Fruit fly (Drosophila melanogaster) whole organism, embryonic: ENCODE measurements around the gene HDAC4.

Experiments
- ATbp ChIP-seq: fragments of 200-800 bp; sonication (Bioruptor generic); optimal IDR thresholded peaks from 2 replicates; lab custom pipeline; 2017; ENCODE audit warnings: missing biosample characterization, mild to moderate bottlenecking, missing genetic modification characterization, missing genetic modification reagents
- Abd-B ChIP-seq: fragments of 200-800 bp; sonication (Bioruptor generic); optimal IDR thresholded peaks from 2 replicates; lab custom pipeline; 2018; ENCODE audit warnings: missing biosample characterization, mild to moderate bottlenecking, missing genetic modification characterization, moderate library complexity
- Atf-2 ChIP-seq: fragments of 200-800 bp; sonication (Bioruptor generic); optimal IDR thresholded peaks from 2 replicates; lab custom pipeline; 2016; ENCODE audit warnings: missing biosample characterization, missing genetic modification characterization
- CG10209 ChIP-seq: fragments of 200-800 bp; sonication (Bioruptor generic); optimal IDR thresholded peaks from 3 replicates; lab custom pipeline; 2017; ENCODE audit warnings: missing biosample characterization, mild to moderate bottlenecking, missing genetic modification characterization, missing genetic modification reagents
- CG10321 ChIP-seq: fragments of 200-800 bp; sonication (Bioruptor generic); IDR thresholded peaks from 2 replicates; pipeline ENCODE4 v1.3.6; 2022; ENCODE audit warnings: missing biosample characterization, missing genetic modification characterization
- CG10366 ChIP-seq: fragments of 200-800 bp; sonication (Bioruptor generic); IDR thresholded peaks from 2 replicates; pipeline ENCODE4 v1.3.6; 2022; ENCODE audit warnings: missing biosample characterization, missing genetic modification characterization
- CG11696 ChIP-seq: fragments of 200-800 bp; sonication (Bioruptor generic); IDR thresholded peaks from 2 replicates; pipeline ENCODE4 v1.3.6; 2022; ENCODE audit warnings: missing biosample characterization, missing genetic modification characterization
- CG12236 ChIP-seq: fragments of 200-800 bp; sonication (Bioruptor generic); optimal IDR thresholded peaks from 2 replicates; lab custom pipeline; 2016; ENCODE audit warnings: missing biosample characterization, missing genetic modification characterization
- CG12299 ChIP-seq: fragments of 200-800 bp; sonication (Bioruptor generic); optimal IDR thresholded peaks from 2 replicates; lab custom pipeline; 2018; ENCODE audit warnings: missing biosample characterization, mild to moderate bottlenecking, missing genetic modification characterization
- CG13424 ChIP-seq: fragments of 200-800 bp; sonication (Bioruptor generic); optimal IDR thresholded peaks from 2 replicates; lab custom pipeline; 2019; ENCODE audit warnings: missing biosample characterization, mild to moderate bottlenecking, missing genetic modification characterization, moderate library complexity
- CG1529 ChIP-seq: fragments of 200-800 bp; sonication (Bioruptor generic); optimal IDR thresholded peaks from 3 replicates; lab custom pipeline; 2018; ENCODE audit warnings: missing biosample characterization, missing genetic modification characterization
- CG15601 ChIP-seq: fragments of 200-800 bp; sonication (Bioruptor generic); optimal IDR thresholded peaks from 3 replicates; lab custom pipeline; 2019; ENCODE audit warnings: missing biosample characterization, mild to moderate bottlenecking, missing genetic modification characterization, moderate library complexity
- CG1602 ChIP-seq: fragments of 200-800 bp; sonication (Bioruptor generic); optimal IDR thresholded peaks from 3 replicates; lab custom pipeline; 2016; ENCODE audit warnings: missing biosample characterization, missing genetic modification characterization
- CG17359 ChIP-seq: fragments of 200-800 bp; sonication (Bioruptor generic); optimal IDR thresholded peaks from 3 replicates; lab custom pipeline; 2018; ENCODE audit warnings: missing biosample characterization, mild to moderate bottlenecking, missing genetic modification characterization, moderate library complexity
- CG1832 ChIP-seq: fragments of 200-800 bp; sonication (Bioruptor generic); optimal IDR thresholded peaks from 2 replicates; lab custom pipeline; 2017; ENCODE audit warnings: missing biosample characterization, mild to moderate bottlenecking, missing genetic modification characterization, inconsistent platforms
- CG2199 ChIP-seq: fragments of 200-800 bp; sonication (Bioruptor generic); IDR thresholded peaks from 3 replicates; pipeline ENCODE4 v1.3.6; 2022; ENCODE audit warnings: missing biosample characterization, missing genetic modification characterization
- CG2678 ChIP-seq: fragments of 200-800 bp; sonication (Bioruptor generic); optimal IDR thresholded peaks from 3 replicates; lab custom pipeline; 2019; ENCODE audit warnings: missing biosample characterization, mild to moderate bottlenecking, missing genetic modification characterization, moderate library complexity
- CG2712 ChIP-seq: fragments of 200-800 bp; optimal IDR thresholded peaks from 3 replicates; lab custom pipeline; 2019; ENCODE audit warnings: missing biosample characterization, mild to moderate bottlenecking, missing genetic modification characterization, moderate library complexity
- CG3847 ChIP-seq: fragments of 200-800 bp; sonication (Bioruptor generic); IDR thresholded peaks from 2 replicates; pipeline ENCODE4 v1.3.6; 2022; ENCODE audit warnings: missing biosample characterization, missing genetic modification characterization
- CG4820 ChIP-seq: fragments of 200-800 bp; sonication (Bioruptor generic); optimal IDR thresholded peaks from 3 replicates; lab custom pipeline; 2016; ENCODE audit warnings: missing biosample characterization, missing genetic modification characterization
- CG6254 ChIP-seq: fragments of 200-800 bp; sonication (Bioruptor generic); optimal IDR thresholded peaks from 3 replicates; lab custom pipeline; 2017; ENCODE audit warnings: mild to moderate bottlenecking, missing biosample characterization, missing genetic modification reagents, missing genetic modification characterization
- CG7357 ChIP-seq: fragments of 200-800 bp; sonication (Bioruptor generic); IDR thresholded peaks from 3 replicates; pipeline ENCODE4 v1.3.6; 2022; ENCODE audit warnings: missing biosample characterization, missing genetic modification characterization
- CG7745 ChIP-seq: fragments of 200-800 bp; sonication (Bioruptor generic); optimal IDR thresholded peaks from 2 replicates; lab custom pipeline; 2018; ENCODE audit warnings: missing biosample characterization, mild to moderate bottlenecking, missing genetic modification characterization, moderate library complexity
- CG8944 ChIP-seq: fragments of 200-800 bp; sonication (Bioruptor generic); optimal IDR thresholded peaks from 3 replicates; lab custom pipeline; 2016; ENCODE audit warnings: missing biosample characterization, missing genetic modification characterization
- Chrac-16 ChIP-seq: fragments of 200-800 bp; sonication (Bioruptor generic); optimal IDR thresholded peaks from 3 replicates; lab custom pipeline; 2016; ENCODE audit warnings: missing biosample characterization, missing genetic modification characterization
- Deaf1 ChIP-seq: fragments of 200-800 bp; optimal IDR thresholded peaks from 3 replicates; lab custom pipeline; 2019; ENCODE audit warnings: missing biosample characterization, mild to moderate bottlenecking, missing genetic modification characterization, moderate library complexity
- Fer1 ChIP-seq: fragments of 200-800 bp; sonication (Bioruptor generic); optimal IDR thresholded peaks from 2 replicates; lab custom pipeline; 2017; ENCODE audit warnings: missing biosample characterization, mild to moderate bottlenecking, missing genetic modification characterization
- Fer2 ChIP-seq: fragments of 200-800 bp; sonication (Bioruptor generic); optimal IDR thresholded peaks from 2 replicates; lab custom pipeline; 2018; ENCODE audit warnings: missing biosample characterization, mild to moderate bottlenecking, missing genetic modification characterization, moderate library complexity
- Gug ChIP-seq: fragments of 200-800 bp; sonication (Bioruptor generic); IDR thresholded peaks from 4 replicates; pipeline ENCODE4 v1.3.6; 2022; ENCODE audit warnings: missing biosample characterization, missing genetic modification characterization
- Hey ChIP-seq: fragments of 200-800 bp; sonication (Bioruptor generic); optimal IDR thresholded peaks from 3 replicates; lab custom pipeline; 2018; ENCODE audit warnings: missing biosample characterization, mild to moderate bottlenecking, missing genetic modification characterization
- Lhr ChIP-seq: fragments of 200-800 bp; sonication (Bioruptor generic); optimal IDR thresholded peaks from 3 replicates; lab custom pipeline; 2017; ENCODE audit warnings: mild to moderate bottlenecking, missing biosample characterization, missing genetic modification reagents, missing genetic modification characterization
- ap ChIP-seq: fragments of 200-800 bp; sonication (Bioruptor generic); IDR thresholded peaks from 2 replicates; pipeline ENCODE4 v1.3.6; 2022; ENCODE audit warnings: missing biosample characterization, missing genetic modification characterization
- chn ChIP-seq: fragments of 200-800 bp; sonication (Bioruptor generic); optimal IDR thresholded peaks from 2 replicates; lab custom pipeline; 2016; ENCODE audit warnings: missing biosample characterization, missing genetic modification characterization
- dan ChIP-seq: fragments of 200-800 bp; sonication (Bioruptor generic); IDR thresholded peaks from 2 replicates; pipeline ENCODE4 v1.3.6; 2022; ENCODE audit warnings: missing biosample characterization, missing genetic modification characterization
- dysf ChIP-seq: fragments of 200-800 bp; sonication (Bioruptor generic); IDR thresholded peaks from 3 replicates; pipeline ENCODE4 v1.3.6; 2022; ENCODE audit warnings: missing biosample characterization, missing genetic modification characterization
- gcm ChIP-seq: fragments of 200-800 bp; sonication (Bioruptor generic); optimal IDR thresholded peaks from 2 replicates; lab custom pipeline; 2019; ENCODE audit warnings: missing biosample characterization, mild to moderate bottlenecking, missing genetic modification characterization, moderate library complexity
- gem ChIP-seq: fragments of 200-800 bp; sonication (Bioruptor generic); optimal IDR thresholded peaks from 2 replicates; lab custom pipeline; 2019; ENCODE audit warnings: missing biosample characterization, mild to moderate bottlenecking, missing genetic modification characterization, moderate library complexity
- grn ChIP-seq: fragments of 200-800 bp; sonication (Bioruptor generic); optimal IDR thresholded peaks from 3 replicates; lab custom pipeline; 2017; ENCODE audit warnings: missing biosample characterization, missing genetic modification characterization
- h ChIP-seq: fragments of >200 bp; optimal IDR thresholded peaks from 2 replicates; lab custom pipeline; 2017
- insv ChIP-seq, 2 experiments: fragments of 200-800 bp; sonication (Bioruptor generic); optimal IDR thresholded peaks; 3 replicates each; lab custom pipeline; 2016 to 2018; ENCODE audit warnings: missing biosample characterization in 2 of 2, missing genetic modification characterization in 2 of 2
- jing ChIP-seq: fragments of 200-800 bp; sonication (Bioruptor generic); optimal IDR thresholded peaks from 2 replicates; lab custom pipeline; 2018; ENCODE audit warnings: missing biosample characterization, mild to moderate bottlenecking, missing genetic modification characterization
- lab ChIP-seq: fragments of 200-800 bp; sonication (Bioruptor generic); optimal IDR thresholded peaks from 3 replicates; lab custom pipeline; 2017; ENCODE audit warnings: missing biosample characterization, missing genetic modification characterization, mild to moderate bottlenecking, moderate library complexity, missing genetic modification reagents
- nerfin-1 ChIP-seq: fragments of 200-800 bp; sonication (Bioruptor generic); optimal IDR thresholded peaks from 3 replicates; lab custom pipeline; 2019; ENCODE audit warnings: missing biosample characterization, mild to moderate bottlenecking, missing genetic modification characterization, moderate library complexity
- nom ChIP-seq: fragments of 200-800 bp; sonication (Bioruptor generic); optimal IDR thresholded peaks from 2 replicates; lab custom pipeline; 2017; ENCODE audit warnings: missing biosample characterization, missing genetic modification characterization, mild to moderate bottlenecking, moderate library complexity, missing genetic modification reagents
- odd ChIP-seq: fragments of 200-800 bp; sonication (Bioruptor generic); optimal IDR thresholded peaks from 2 replicates; lab custom pipeline; 2017; ENCODE audit warnings: missing biosample characterization, mild to moderate bottlenecking, missing genetic modification characterization
- onecut ChIP-seq: fragments of 200-800 bp; sonication (Bioruptor generic); IDR thresholded peaks from 2 replicates; pipeline ENCODE4 v1.3.6; 2022; ENCODE audit warnings: missing biosample characterization, missing genetic modification characterization
- pros ChIP-seq: fragments of 200-800 bp; sonication (Bioruptor generic); optimal IDR thresholded peaks from 3 replicates; lab custom pipeline; 2019; ENCODE audit warnings: missing biosample characterization, mild to moderate bottlenecking, missing genetic modification characterization, moderate library complexity
- pzg ChIP-seq: fragments of 200-800 bp; sonication (Bioruptor generic); optimal IDR thresholded peaks from 3 replicates; lab custom pipeline; 2018; ENCODE audit warnings: missing biosample characterization, mild to moderate bottlenecking, missing genetic modification characterization, moderate library complexity
- sens ChIP-seq: fragments of 200-800 bp; sonication (Bioruptor generic); peaks from one replicate; lab custom pipeline; 2016; ENCODE audit warnings: missing biosample characterization, missing genetic modification characterization
- tio ChIP-seq: fragments of 200-800 bp; sonication (Bioruptor generic); optimal IDR thresholded peaks from 2 replicates; lab custom pipeline; 2017; ENCODE audit warnings: missing biosample characterization, missing genetic modification characterization, inconsistent platforms
- ttk ChIP-seq: fragments of 200-800 bp; sonication (Bioruptor generic); IDR thresholded peaks from 2 replicates; pipeline ENCODE4 v2.1.2; 2022; ENCODE audit warnings: missing biosample characterization, missing genetic modification characterization

The HDAC4 gene

dm6 chrX:13275139-13275538 lies 10.3 kb downstream of the HDAC4 start (continued):
- no peak for TF ChIP-seq CG6254
- TF ChIP-seq dan (GFP tag; lab: Robert Waterston, UW), result no peak
- TF ChIP-seq insv (GFP tag; optimal IDR thresholded peaks at IDR 0.05; lab: Kevin White, UChicago), result no peak
- no peak for TF ChIP-seq h
- peak; percentile 36 for TF ChIP-seq CG10209 (GFP tag; lab: Kevin White, UChicago)
- peak; percentile 26; the same call in 1 of the 2 replicates for TF ChIP-seq CG10366 (GFP tag; lab: Robert Waterston, UW)
- no peak for TF ChIP-seq pros (GFP tag; lab: Kevin White, UChicago)
- TF ChIP-seq CG1529 (GFP tag; lab: Kevin White, UChicago), result peak; percentile 7
- no peak for TF ChIP-seq CG2199 (GFP tag; lab: Robert Waterston, UW)
- TF ChIP-seq CG17359 (tag; lab: Kevin White, UChicago), result peak; percentile 43
- peak; percentile 38 for TF ChIP-seq tio (GFP tag; lab: Kevin White, UChicago)
- no peak for TF ChIP-seq CG11696 (GFP tag; lab: Robert Waterston, UW)
- TF ChIP-seq CG4820 (GFP tag; lab: Kevin White, UChicago), result peak; percentile 48
- peak; percentile 30 for TF ChIP-seq Chrac-16 (GFP tag; lab: Kevin White, UChicago)
- no peak for TF ChIP-seq Lhr (GFP tag; lab: Kevin White, UChicago)
- no peak for TF ChIP-seq pzg
- peak; percentile 65 for TF ChIP-seq CG13424 (tag; lab: Kevin White, UChicago)
- TF ChIP-seq Hey (tag; lab: Kevin White, UChicago), result no peak
- peak; percentile 10 for TF ChIP-seq Abd-B (GFP tag; lab: Kevin White, UChicago)
- no peak for TF ChIP-seq chn
- TF ChIP-seq CG1832, result no peak
- no peak for TF ChIP-seq Atf-2 (GFP tag; lab: Kevin White, UChicago)
- TF ChIP-seq CG12236 (GFP tag; lab: Kevin White, UChicago), result no peak
- peak; percentile 10 for TF ChIP-seq nerfin-1 (tag; lab: Kevin White, UChicago)
- peak; percentile 29 for TF ChIP-seq CG15601 (tag; lab: Kevin White, UChicago)
- 0 out of 4 replicates have a peak, but pooled peaks have one; percentile 20 for TF ChIP-seq Gug (GFP tag; lab: Robert Waterston, UW)
- TF ChIP-seq CG7745 (tag; lab: Kevin White, UChicago), result no peak
- TF ChIP-seq lab (GFP tag; lab: Kevin White, UChicago), result peak; percentile 47
- TF ChIP-seq CG2712 (tag; lab: Kevin White, UChicago), result peak; percentile 72
- peak; percentile 71 for TF ChIP-seq CG2678 (tag; lab: Kevin White, UChicago)
- TF ChIP-seq ATbp (GFP tag; lab: Kevin White, UChicago), result peak; percentile 22
- TF ChIP-seq CG12299, result peak; percentile 1
- TF ChIP-seq sens (GFP tag; lab: Kevin White, UChicago), result peak; percentile 70
- no peak for TF ChIP-seq CG10321 (GFP tag; lab: Robert Waterston, UW)
- TF ChIP-seq CG3847 (GFP tag; lab: Robert Waterston, UW), result 0 out of 2 replicates have a peak, but pooled peaks have one; percentile 37
- peak; percentile 18 for TF ChIP-seq Deaf1
- no peak for TF ChIP-seq CG8944 (GFP tag; lab: Kevin White, UChicago)
- no peak for TF ChIP-seq onecut
- no peak for TF ChIP-seq ttk (GFP tag; lab: Robert Waterston, UW)
- TF ChIP-seq odd (GFP tag; lab: Kevin White, UChicago), result no peak
- peak; percentile 63 for TF ChIP-seq dysf (GFP tag; lab: Robert Waterston, UW)
- no peak for TF ChIP-seq grn (GFP tag; lab: Kevin White, UChicago)
- TF ChIP-seq jing (GFP tag; lab: Kevin White, UChicago), result no peak
- peak; percentile 48 for TF ChIP-seq nom
- peak; percentile 75 for TF ChIP-seq gem (tag; lab: Kevin White, UChicago)
- 0 out of 2 replicates have a peak, but pooled peaks have one; percentile 2 for TF ChIP-seq ap
- TF ChIP-seq gcm, result peak; percentile 17
- peak; percentile 39 for TF ChIP-seq CG1602
- TF ChIP-seq CG7357 (GFP tag; lab: Robert Waterston, UW), result peak; percentile 41; the same call in 1 of the 3 replicates
- peak; percentile 23 for TF ChIP-seq Fer1 (GFP tag; lab: Kevin White, UChicago)
- no peak for TF ChIP-seq Fer2 (tag; lab: Kevin White, UChicago)
